Fruit fly (Drosophila melanogaster) ovary, adult (tissue): ENCODE measurements around the gene Coq5.
"Not testable (repeated sequence)": the region's sequence is repeated elsewhere in the genome, so short reads cannot be mapped to it uniquely, and the experiment has no call there.

Experiments used
- CG17801 ChIP-seq: fragments of 200-800 bp; optimal IDR thresholded peaks from 2 replicates; lab custom pipeline; 2019; ENCODE audit warnings: missing biosample characterization, mild to moderate bottlenecking, missing genetic modification characterization, moderate library complexity; ENCODE audit not compliant: partially characterized antibody

Coq5 gene

dm6 chrX:13177720-13178119, 16.6 kb downstream of the Coq5 start, which contains the start of gene CG32640:
Gene CG32640 (plus strand): TSS chrX:13178005.
- TF ChIP-seq CG17801 (GFP tag; lab: Kevin White, UChicago) = not testable (repeated sequence)

- no peak for TF ChIP-seq CG17801 (GFP tag; lab: Kevin White, UChicago)
These were observed 21.5 kb downstream of the Coq5 start for dm6 chrX:13172865-13173264.

dm6 chrX:13159481-13159880, 34.9 kb downstream of the Coq5 start, which contains the start of the genes Bap60 and CG12096:
Gene Bap60 (minus strand): TSS chrX:13159508.
Gene CG12096 (plus strand): TSS chrX:13159604.
- TF ChIP-seq CG17801 (GFP tag; lab: Kevin White, UChicago) = peak; percentile 86

dm6 chrX:13154783-13155182, 39.6 kb downstream of the Coq5 start, which contains the start of the genes CG4318 and CG4332:
Gene CG4318 (minus strand): TSS chrX:13154924.
Gene CG4332 (plus strand): TSS chrX:13155038.
- peak; percentile 6 for TF ChIP-seq CG17801 (GFP tag; lab: Kevin White, UChicago)

- no peak for TF ChIP-seq CG17801 (GFP tag; lab: Kevin White, UChicago)
These were observed 45.3 kb downstream of the Coq5 start for dm6 chrX:13149083-13149482.

- no peak for TF ChIP-seq CG17801 (GFP tag; lab: Kevin White, UChicago)
These were observed 48.5 kb downstream of the Coq5 start for dm6 chrX:13145858-13146257.

dm6 chrX:13143100-13143499, 51.3 kb downstream of the Coq5 start:
- no peak for TF ChIP-seq CG17801 (GFP tag; lab: Kevin White, UChicago)
